Fruit fly (Drosophila melanogaster) whole organism, wandering third instar larva: ENCODE data around the gene stv.

Experiments used
- Myc ChIP-seq: fragments of >200 bp; optimal IDR thresholded peaks from 2 replicates; lab custom pipeline; 2017
- OdsH ChIP-seq: fragments of 200-800 bp; sonication (Bioruptor generic); optimal IDR thresholded peaks from 2 replicates; lab custom pipeline; 2016; ENCODE audit warnings: missing biosample characterization, mild to moderate bottlenecking, missing genetic modification characterization
- Sp1 ChIP-seq: fragments of 200-800 bp; sonication (Bioruptor generic); optimal IDR thresholded peaks from 3 replicates; lab custom pipeline; 2019; ENCODE audit warnings: missing biosample characterization, mild to moderate bottlenecking, missing genetic modification characterization, moderate library complexity
- h ChIP-seq: fragments of 200-800 bp; sonication (Bioruptor generic); optimal IDR thresholded peaks from 3 replicates; lab custom pipeline; 2016; ENCODE audit warnings: missing biosample characterization, mild to moderate bottlenecking, missing genetic modification characterization
- jim ChIP-seq: fragments of 175-275, 200-325 bp; sonication (Bioruptor generic); optimal IDR thresholded peaks from 2 replicates; lab custom pipeline; 2016; ENCODE audit warnings: missing biosample characterization, mild to moderate bottlenecking, missing genetic modification characterization
- psq ChIP-seq: fragments of 200-800 bp; sonication (Bioruptor generic); optimal IDR thresholded peaks from 3 replicates; lab custom pipeline; 2017; ENCODE audit warnings: missing biosample characterization, mild to moderate bottlenecking, missing genetic modification characterization, moderate library complexity

dm6 chr3L:13499531-13499930 is 22.2 kb downstream of the stv start:
- TF ChIP-seq psq (GFP tag; lab: Kevin White, UChicago) (no peak), OdsH (no peak), h (no peak), Myc (lab: Kevin White, UChicago) (no peak), Sp1 (GFP tag; lab: Kevin White, UChicago) (no peak), jim (GFP tag; lab: Kevin White, UChicago) (no peak)
